Worm (Caenorhabditis elegans) whole organism, young adult: ENCODE data around the gene T27A10.2.

Experiments
- atf-7 ChIP-seq: sonication (generic microtip); optimal IDR thresholded peaks from 2 replicates; lab custom pipeline; 2017; ENCODE audit warnings: mild to moderate bottlenecking, missing genetic modification characterization, missing compliant biosample characterization
- dpl-1 ChIP-seq: fragments of 150-350 bp; optimal IDR thresholded peaks from 2 replicates; lab custom pipeline; 2014; ENCODE audit warnings: missing biosample characterization, missing genetic modification reagents, missing genetic modification characterization
- nfya-1 ChIP-seq: sonication (generic microtip); optimal IDR thresholded peaks from 2 replicates; lab custom pipeline; 2017; ENCODE audit warnings: antibody characterized with exemption, missing compliant biosample characterization, missing genetic modification characterization, borderline replicate concordance; ENCODE audit not compliant: insufficient read depth
- snpc-3.4 ChIP-seq: sonication (generic microtip); optimal IDR thresholded peaks from 2 replicates; lab custom pipeline; 2017; ENCODE audit warnings: missing genetic modification characterization, mild to moderate bottlenecking, missing compliant biosample characterization, antibody characterized with exemption, moderate library complexity, missing genotype, missing genetic modification reagents

DNA sequence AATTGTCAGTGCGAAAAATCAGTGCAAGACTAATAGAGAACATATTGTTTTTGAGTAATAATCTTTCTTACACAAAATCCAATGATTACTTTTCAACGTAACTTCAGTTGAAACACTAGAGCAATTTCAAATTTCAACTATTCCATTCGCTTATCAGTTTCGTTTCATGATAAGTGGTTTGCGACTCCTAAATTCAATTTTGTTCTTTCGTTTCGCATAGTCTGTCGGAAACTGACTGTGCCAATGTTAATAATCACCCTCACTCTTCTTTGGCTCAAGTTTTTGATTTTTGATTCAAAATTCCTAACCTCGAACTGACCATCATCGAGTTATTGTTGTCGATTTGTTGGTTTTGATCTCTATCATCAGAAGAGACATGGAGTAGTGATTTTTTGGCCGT lies 37.0 kb upstream of the T27A10.2 start:
- no peak for TF ChIP-seq dpl-1 (GFP tag; lab: Kevin White, UChicago)
- no peak for TF ChIP-seq nfya-1 (tag; lab: Kevin White, UChicago)
- no peak for TF ChIP-seq atf-7 (tag; lab: Kevin White, UChicago)
- TF ChIP-seq snpc-3.4 = no peak
